Fruit fly (Drosophila melanogaster) whole organism, prepupa: ENCODE measurements around the gene CG12010.
A peak's percentile ranks its signal among the peaks of the same experiment; 100 is the strongest.

Source experiments
- CG11762 ChIP-seq: fragments of 200-800 bp; sonication (Bioruptor generic); optimal IDR thresholded peaks from 3 replicates; lab custom pipeline; 2016; ENCODE audit warnings: missing biosample characterization, missing genetic modification characterization; ENCODE audit not compliant: insufficient read depth
- CG16779 ChIP-seq: fragments of 200-800 bp; sonication (Bioruptor generic); optimal IDR thresholded peaks from 3 replicates; lab custom pipeline; 2017; ENCODE audit warnings: missing biosample characterization, mild to moderate bottlenecking, missing genetic modification characterization
- CG31627 ChIP-seq: fragments of 200-800 bp; sonication (Bioruptor generic); optimal IDR thresholded peaks from 3 replicates; lab custom pipeline; 2016; ENCODE audit warnings: missing biosample characterization, missing genetic modification characterization
- CG32006 ChIP-seq: fragments of 200-800 bp; sonication (Bioruptor generic); optimal IDR thresholded peaks from 3 replicates; lab custom pipeline; 2017; ENCODE audit warnings: missing biosample characterization, mild to moderate bottlenecking, missing genetic modification characterization
- CG4318 ChIP-seq: fragments of 200-800 bp; sonication (Bioruptor generic); optimal IDR thresholded peaks from 3 replicates; lab custom pipeline; 2017; ENCODE audit warnings: missing biosample characterization, mild to moderate bottlenecking, missing genetic modification characterization
- CG6854 ChIP-seq: fragments of 200-800 bp; sonication (Bioruptor generic); optimal IDR thresholded peaks from 2 replicates; lab custom pipeline; 2017; ENCODE audit warnings: missing biosample characterization, mild to moderate bottlenecking, missing genetic modification characterization
- CG9139 ChIP-seq: fragments of 200-800 bp; sonication (Bioruptor generic); optimal IDR thresholded peaks from 3 replicates; lab custom pipeline; 2017; ENCODE audit warnings: missing biosample characterization, mild to moderate bottlenecking, missing genetic modification characterization
- Ets96B ChIP-seq: fragments of 200-800 bp; optimal IDR thresholded peaks from 2 replicates; lab custom pipeline; 2019; ENCODE audit warnings: missing biosample characterization, mild to moderate bottlenecking, missing genetic modification characterization, moderate library complexity
- Gug ChIP-seq: fragments of 200-800 bp; sonication (Bioruptor generic); IDR thresholded peaks from 2 replicates; pipeline ENCODE4 v1.3.6; 2022; ENCODE audit warnings: missing biosample characterization, missing genetic modification characterization
- Hr38 ChIP-seq: sonication (Bioruptor generic); optimal IDR thresholded peaks from 2 replicates; lab custom pipeline; 2016; ENCODE audit warnings: missing biosample characterization, missing genetic modification characterization
- Lpt ChIP-seq: fragments of 200-800 bp; sonication (Bioruptor generic); optimal IDR thresholded peaks from 3 replicates; lab custom pipeline; 2016; ENCODE audit warnings: missing biosample characterization, missing genetic modification characterization
- OdsH ChIP-seq: fragments of 200-800 bp; sonication (Bioruptor generic); optimal IDR thresholded peaks from 3 replicates; lab custom pipeline; 2016; ENCODE audit warnings: missing biosample characterization, missing genetic modification characterization
- salr ChIP-seq, 2 experiments: fragments of 200-800 bp; sonication (Bioruptor generic); optimal IDR thresholded peaks; 3 replicates each; lab custom pipeline; 2016 to 2018; ENCODE audit warnings: missing biosample characterization in 2 of 2, missing genetic modification characterization in 2 of 2, mild to moderate bottlenecking in 1 of 2

dm6 chr3L:3420237-3420643, 46.2 kb downstream of the CG12010 start:
- TF ChIP-seq CG6854 (peak; percentile 5), CG4318 (GFP tag; lab: Kevin White, UChicago) (no peak), CG32006 (GFP tag; lab: Kevin White, UChicago) (no peak), CG11762 (GFP tag; lab: Kevin White, UChicago) (no peak), CG31627 (GFP tag; lab: Kevin White, UChicago) (no peak), OdsH (no peak), Gug (GFP tag; lab: Robert Waterston, UW) (no peak), CG9139 (GFP tag; lab: Kevin White, UChicago) (peak; percentile 18), Lpt (GFP tag; lab: Kevin White, UChicago) (no peak), salr (GFP tag; optimal IDR thresholded peaks at IDR 0.05; lab: Kevin White, UChicago) (no peak), CG16779 (tag; lab: Kevin White, UChicago) (peak; percentile 69), Hr38 (GFP tag; lab: Kevin White, UChicago) (no peak), Ets96B (tag; lab: Kevin White, UChicago) (no peak)
